Fruit fly (Drosophila melanogaster) whole organism: ENCODE results near the gene CG4577.

Experiments used
- CG8478 ChIP-seq: fragments of >200 bp; optimal IDR thresholded peaks from 2 replicates; lab custom pipeline; 2018; ENCODE audit warnings: inconsistent platforms
- Dll ChIP-seq: fragments of >200 bp; optimal IDR thresholded peaks from 2 replicates; lab custom pipeline; 2017
- EcR ChIP-seq, 2 experiments: fragments of >200 bp; optimal IDR thresholded peaks; 2 replicates each; lab custom pipeline; 2017; ENCODE audit warnings: missing biosample characterization in 2 of 2, missing genetic modification characterization in 2 of 2, missing genetic modification reagents in 2 of 2
- pan ChIP-seq: fragments of >200 bp; optimal IDR thresholded peaks from 2 replicates; lab custom pipeline; 2017
- psq ChIP-seq: fragments of >200 bp; optimal IDR thresholded peaks from 2 replicates; lab custom pipeline; 2017
- usp ChIP-seq: fragments of >200 bp; optimal IDR thresholded peaks from 2 replicates; lab custom pipeline; 2017; ENCODE audit warnings: missing biosample characterization, missing genetic modification characterization, mixed read lengths

Gene CG4577

dm6 chr2L:1157679-1158518 is 23.4 kb downstream of the CG4577 start, which contains the start of gene capt:
TSS of gene capt (minus strand) at chr2L:1158262.
- TF ChIP-seq Dll (no peak), psq (lab: Kevin White, UChicago) (no peak), EcR (GFP tag; optimal IDR thresholded peaks at IDR 0.05; lab: Kevin White, UChicago) (no peak), CG8478 (lab: Kevin White, UChicago) (no peak), pan (lab: Kevin White, UChicago) (no peak), usp (GFP tag; lab: Kevin White, UChicago) (no peak)

- no peak for TF ChIP-seq CG8478 (lab: Kevin White, UChicago)
- no peak for TF ChIP-seq pan (lab: Kevin White, UChicago)
- TF ChIP-seq EcR (GFP tag; optimal IDR thresholded peaks at IDR 0.05; lab: Kevin White, UChicago), result no peak
- TF ChIP-seq psq (lab: Kevin White, UChicago), result no peak
- TF ChIP-seq usp (GFP tag; lab: Kevin White, UChicago), result no peak
- no peak for TF ChIP-seq Dll
Observed at dm6 chr2L:1158519-1159319, 24.2 kb downstream of the CG4577 start, which contains the start of gene Tango14. TSS of gene Tango14 (plus strand) at chr2L:1158661.

- no peak for TF ChIP-seq CG8478 (lab: Kevin White, UChicago)
- TF ChIP-seq usp (GFP tag; lab: Kevin White, UChicago), result no peak
- no peak for TF ChIP-seq Dll
- TF ChIP-seq psq (lab: Kevin White, UChicago), result no peak
- TF ChIP-seq EcR (GFP tag; optimal IDR thresholded peaks at IDR 0.05; lab: Kevin White, UChicago), result no peak
- TF ChIP-seq pan (lab: Kevin White, UChicago), result no peak
Observed at dm6 chr2L:1163538-1164143, 29.1 kb downstream of the CG4577 start, which contains the start of gene CG5080. TSS of gene CG5080 (minus strand) at chr2L:1163886.

dm6 chr2L:1164294-1164693 is 29.8 kb downstream of the CG4577 start, which contains the start of gene IntS14:
TSS of gene IntS14 (plus strand) at chr2L:1164443.
- TF ChIP-seq psq (lab: Kevin White, UChicago) (no peak), usp (GFP tag; lab: Kevin White, UChicago) (no peak)

- TF ChIP-seq EcR (GFP tag; optimal IDR thresholded peaks at IDR 0.05; lab: Kevin White, UChicago) (no peak), psq (lab: Kevin White, UChicago) (no peak), Dll (no peak), CG8478 (lab: Kevin White, UChicago) (no peak), pan (lab: Kevin White, UChicago) (no peak), usp (GFP tag; lab: Kevin White, UChicago) (no peak)
Observed at dm6 chr2L:1166326-1166725, 31.8 kb downstream of the CG4577 start, which contains the start of gene CG14341. TSS of gene CG14341 (plus strand) at chr2L:1166506.

- no peak for TF ChIP-seq CG8478 (lab: Kevin White, UChicago)
- no peak for TF ChIP-seq psq (lab: Kevin White, UChicago)
- TF ChIP-seq EcR (GFP tag; optimal IDR thresholded peaks at IDR 0.05; lab: Kevin White, UChicago), result no peak
- TF ChIP-seq usp (GFP tag; lab: Kevin White, UChicago), result no peak
- no peak for TF ChIP-seq Dll
- TF ChIP-seq pan (lab: Kevin White, UChicago), result no peak
Observed at dm6 chr2L:1169867-1170415, 35.4 kb downstream of the CG4577 start, which contains the start of the genes CG31922 and Plap. TSS of gene CG31922 (plus strand) at chr2L:1170181. TSS of gene Plap (minus strand) at chr2L:1170365.

- TF ChIP-seq Dll, result no peak
- TF ChIP-seq pan (lab: Kevin White, UChicago), result no peak
- TF ChIP-seq CG8478 (lab: Kevin White, UChicago), result no peak
- TF ChIP-seq psq (lab: Kevin White, UChicago), result no peak
- no peak for TF ChIP-seq EcR (GFP tag; optimal IDR thresholded peaks at IDR 0.05; lab: Kevin White, UChicago)
- TF ChIP-seq usp (GFP tag; lab: Kevin White, UChicago), result no peak
Observed at dm6 chr2L:1172704-1173107, 38.2 kb downstream of the CG4577 start, which contains the start of the genes Charon and CG4887. TSS of gene Charon (minus strand) at chr2L:1172805. TSS of gene CG4887 (plus strand) at chr2L:1173009.

- TF ChIP-seq pan (lab: Kevin White, UChicago) (no peak), EcR (GFP tag; optimal IDR thresholded peaks at IDR 0.05; lab: Kevin White, UChicago) (no peak), CG8478 (lab: Kevin White, UChicago) (no peak), psq (lab: Kevin White, UChicago) (no peak), Dll (no peak), usp (GFP tag; lab: Kevin White, UChicago) (no peak)
Observed at dm6 chr2L:1177522-1177921, 43.0 kb downstream of the CG4577 start, which contains the start of gene CG4896. TSS of gene CG4896 (plus strand) at chr2L:1177690.

dm6 chr2L:1183799-1184198 is 49.3 kb downstream of the CG4577 start, which contains the start of the genes CG5126 and Tgt:
TSS of gene CG5126 (minus strand) at chr2L:1184020.
TSS of gene Tgt (plus strand) at chr2L:1184065.
- TF ChIP-seq pan (lab: Kevin White, UChicago) (no peak), EcR (GFP tag; optimal IDR thresholded peaks at IDR 0.05; lab: Kevin White, UChicago) (no peak), usp (GFP tag; lab: Kevin White, UChicago) (no peak), CG8478 (lab: Kevin White, UChicago) (no peak), Dll (no peak), psq (lab: Kevin White, UChicago) (no peak)
